Worm (Caenorhabditis elegans) whole organism, late embryonic: Measurements from ENCODE around the gene R08D7.5.

Experiments
- C08G9.2 ChIP-seq: sonication (generic microtip); optimal IDR thresholded peaks from 2 replicates; lab custom pipeline; 2016; ENCODE audit warnings: mild to moderate bottlenecking, missing genetic modification characterization, moderate library complexity, missing compliant biosample characterization
- K02D7.2 ChIP-seq: sonication (generic microtip); optimal IDR thresholded peaks from 2 replicates; lab custom pipeline; 2017; ENCODE audit warnings: mild to moderate bottlenecking, missing genetic modification characterization, missing compliant biosample characterization
- ahr-1 ChIP-seq: sonication (generic microtip); optimal IDR thresholded peaks from 2 replicates; lab custom pipeline; 2016; ENCODE audit warnings: missing genetic modification characterization, missing compliant biosample characterization
- ceh-14 ChIP-seq: sonication (generic microtip); optimal IDR thresholded peaks from 2 replicates; lab custom pipeline; 2016; ENCODE audit warnings: missing genotype, missing genetic modification characterization, missing compliant biosample characterization
- ceh-18 ChIP-seq: sonication (generic microtip); optimal IDR thresholded peaks from 2 replicates; lab custom pipeline; 2016; ENCODE audit warnings: missing genetic modification characterization, missing compliant biosample characterization
- ceh-2 ChIP-seq: sonication (generic microtip); optimal IDR thresholded peaks from 2 replicates; lab custom pipeline; 2016; ENCODE audit warnings: missing genotype, missing genetic modification characterization, missing compliant biosample characterization
- ceh-24 ChIP-seq: sonication (generic microtip); optimal IDR thresholded peaks from 2 replicates; lab custom pipeline; 2016; ENCODE audit warnings: mild to moderate bottlenecking, missing genetic modification characterization, missing compliant biosample characterization
- ceh-30 ChIP-seq: fragments of 150-350 bp; optimal IDR thresholded peaks from 2 replicates; lab custom pipeline; 2014; ENCODE audit warnings: missing biosample characterization, missing genetic modification characterization
- ceh-31 ChIP-seq: sonication (generic microtip); optimal IDR thresholded peaks from 2 replicates; lab custom pipeline; 2016; ENCODE audit warnings: missing genetic modification characterization, missing compliant biosample characterization
- ceh-34 ChIP-seq: sonication (generic microtip); optimal IDR thresholded peaks from 2 replicates; lab custom pipeline; 2016; ENCODE audit warnings: mild to moderate bottlenecking, missing genetic modification characterization, missing compliant biosample characterization
- ceh-45 ChIP-seq: fragments of 200-800 bp; sonication (Bioruptor generic); IDR thresholded peaks from 2 replicates; pipeline ENCODE4 v1.3.6; 2022; ENCODE audit warnings: missing genetic modification reagents, missing genetic modification characterization, missing compliant biosample characterization
- ceh-48 ChIP-seq: sonication (generic microtip); optimal IDR thresholded peaks from 2 replicates; lab custom pipeline; 2016; ENCODE audit warnings: missing genetic modification characterization, inconsistent platforms, missing compliant biosample characterization
- ceh-9 ChIP-seq: sonication (generic microtip); optimal IDR thresholded peaks from 2 replicates; lab custom pipeline; 2016; ENCODE audit warnings: mild to moderate bottlenecking, missing genetic modification characterization, inconsistent platforms, missing compliant biosample characterization
- dve-1 ChIP-seq: sonication (generic microtip); optimal IDR thresholded peaks from 2 replicates; lab custom pipeline; 2017; ENCODE audit warnings: antibody characterized with exemption, mild to moderate bottlenecking, missing genetic modification characterization, missing compliant biosample characterization
- elt-2 ChIP-seq: sonication (generic microtip); optimal IDR thresholded peaks from 2 replicates; lab custom pipeline; 2016; ENCODE audit warnings: missing genetic modification reagents, missing genetic modification characterization, missing compliant biosample characterization
- eyg-1 ChIP-seq: sonication (generic microtip); optimal IDR thresholded peaks from 2 replicates; lab custom pipeline; 2016; ENCODE audit warnings: missing genotype, missing genetic modification characterization, missing compliant biosample characterization
- fax-1 ChIP-seq: sonication (generic microtip); optimal IDR thresholded peaks from 2 replicates; lab custom pipeline; 2016; ENCODE audit warnings: missing genotype, missing genetic modification characterization, missing compliant biosample characterization
- fkh-10 ChIP-seq: fragments of 150-350 bp; optimal IDR thresholded peaks from 2 replicates; lab custom pipeline; 2014; ENCODE audit warnings: missing biosample characterization, missing genetic modification reagents, missing genetic modification characterization
- fkh-6 ChIP-seq: sonication (generic microtip); optimal IDR thresholded peaks from 2 replicates; lab custom pipeline; 2016; ENCODE audit warnings: missing genetic modification characterization, missing compliant biosample characterization
- hlh-13 ChIP-seq: fragments of 200-800 bp; sonication (Bioruptor generic); optimal IDR thresholded peaks from 2 replicates; lab custom pipeline; 2018; ENCODE audit warnings: mild to moderate bottlenecking, missing genetic modification characterization, missing compliant biosample characterization
- hlh-15 ChIP-seq: sonication (generic microtip); optimal IDR thresholded peaks from 2 replicates; lab custom pipeline; 2016; ENCODE audit warnings: missing genetic modification characterization, missing compliant biosample characterization
- hlh-30 ChIP-seq: sonication (generic microtip); optimal IDR thresholded peaks from 2 replicates; lab custom pipeline; 2017; ENCODE audit warnings: antibody characterized with exemption, missing genetic modification characterization, missing compliant biosample characterization; ENCODE audit not compliant: insufficient read depth
- hlh-6 ChIP-seq: sonication (generic microtip); optimal IDR thresholded peaks from 2 replicates; lab custom pipeline; 2016; ENCODE audit warnings: missing genotype, missing genetic modification characterization, missing compliant biosample characterization
- hlh-8 ChIP-seq: sonication (generic microtip); optimal IDR thresholded peaks from 2 replicates; lab custom pipeline; 2016; ENCODE audit warnings: missing genotype, missing genetic modification characterization, missing compliant biosample characterization
- madf-2 ChIP-seq: sonication (generic microtip); optimal IDR thresholded peaks from 2 replicates; lab custom pipeline; 2017; ENCODE audit warnings: missing genetic modification characterization, missing compliant biosample characterization
- mec-3 ChIP-seq: sonication (generic microtip); optimal IDR thresholded peaks from 2 replicates; lab custom pipeline; 2016; ENCODE audit warnings: borderline replicate concordance, missing genetic modification characterization, missing compliant biosample characterization
- nfya-1 ChIP-seq: sonication (generic microtip); optimal IDR thresholded peaks from 2 replicates; lab custom pipeline; 2017; ENCODE audit warnings: missing genetic modification characterization, mild to moderate bottlenecking, missing compliant biosample characterization, antibody characterized with exemption, moderate library complexity
- npax-4 ChIP-seq: sonication (generic microtip); optimal IDR thresholded peaks from 2 replicates; lab custom pipeline; 2016; ENCODE audit warnings: missing genetic modification characterization, missing compliant biosample characterization
- odd-2 ChIP-seq: sonication (generic microtip); optimal IDR thresholded peaks from 2 replicates; lab custom pipeline; 2017; ENCODE audit warnings: antibody characterized with exemption, mild to moderate bottlenecking, missing genetic modification characterization, missing compliant biosample characterization
- pag-3 ChIP-seq: sonication (generic microtip); optimal IDR thresholded peaks from 2 replicates; lab custom pipeline; 2016; ENCODE audit warnings: missing compliant biosample characterization, missing genetic modification characterization, borderline replicate concordance
- pax-1 ChIP-seq: fragments of 150-350 bp; optimal IDR thresholded peaks from 2 replicates; lab custom pipeline; 2014; ENCODE audit warnings: missing biosample characterization, missing genetic modification characterization
- pros-1 ChIP-seq: fragments of 150-350 bp; optimal IDR thresholded peaks from 2 replicates; lab custom pipeline; 2014; ENCODE audit warnings: missing biosample characterization, missing genetic modification reagents, missing genetic modification characterization
- rnt-1 ChIP-seq: sonication (generic microtip); optimal IDR thresholded peaks from 2 replicates; lab custom pipeline; 2016; ENCODE audit warnings: missing genetic modification characterization, missing compliant biosample characterization
- sdc-2 ChIP-seq: sonication (generic microtip); optimal IDR thresholded peaks from 2 replicates; lab custom pipeline; 2016; ENCODE audit warnings: missing genotype, missing genetic modification characterization, missing compliant biosample characterization
- sox-4 ChIP-seq: sonication (generic microtip); optimal IDR thresholded peaks from 2 replicates; lab custom pipeline; 2017; ENCODE audit warnings: mild to moderate bottlenecking, missing genetic modification characterization, inconsistent platforms, missing compliant biosample characterization
- syd-9 ChIP-seq: sonication (generic microtip); optimal IDR thresholded peaks from 2 replicates; lab custom pipeline; 2016; ENCODE audit warnings: mild to moderate bottlenecking, missing genetic modification characterization, moderate library complexity, missing compliant biosample characterization
- tbx-2 ChIP-seq: sonication (generic microtip); optimal IDR thresholded peaks from 2 replicates; lab custom pipeline; 2016; ENCODE audit warnings: missing genetic modification characterization, missing compliant biosample characterization
- tbx-7 ChIP-seq: sonication (generic microtip); optimal IDR thresholded peaks from 2 replicates; lab custom pipeline; 2016; ENCODE audit warnings: missing genotype, missing genetic modification characterization, missing compliant biosample characterization
- ttx-3 ChIP-seq: sonication (generic microtip); optimal IDR thresholded peaks from 2 replicates; lab custom pipeline; 2016; ENCODE audit warnings: missing genetic modification reagents, missing genetic modification characterization, missing compliant biosample characterization
- unc-42 ChIP-seq: sonication (generic microtip); optimal IDR thresholded peaks from 2 replicates; lab custom pipeline; 2016; ENCODE audit warnings: missing genotype, missing genetic modification characterization, missing compliant biosample characterization
- unc-55 ChIP-seq: sonication (generic microtip); optimal IDR thresholded peaks from 2 replicates; lab custom pipeline; 2017; ENCODE audit warnings: missing biosample characterization, missing genetic modification reagents, missing genetic modification characterization
- unc-86 ChIP-seq: sonication (generic microtip); optimal IDR thresholded peaks from 2 replicates; lab custom pipeline; 2016; ENCODE audit warnings: missing genetic modification characterization, missing compliant biosample characterization
- zip-5 ChIP-seq: sonication (generic microtip); optimal IDR thresholded peaks from 2 replicates; lab custom pipeline; 2016; ENCODE audit warnings: missing genetic modification characterization, missing compliant biosample characterization
- ztf-16 ChIP-seq: sonication (generic microtip); optimal IDR thresholded peaks from 2 replicates; lab custom pipeline; 2017; ENCODE audit warnings: missing genetic modification characterization, missing compliant biosample characterization

Gene R08D7.5

ce11 chrIII:8955536-8955935 lies 18.4 kb upstream of the R08D7.5 start:
- TF ChIP-seq ceh-48 (no peak), ahr-1 (no peak), npax-4 (tag; lab: Kevin White, UChicago) (no peak), rnt-1 (no peak), pag-3 (no peak), ceh-14 (tag; lab: Kevin White, UChicago) (no peak), C08G9.2 (tag; lab: Kevin White, UChicago) (no peak), nfya-1 (tag; lab: Kevin White, UChicago) (no peak), unc-86 (tag; lab: Kevin White, UChicago) (no peak), zip-5 (no peak), mec-3 (no peak), hlh-8 (tag; lab: Kevin White, UChicago) (no peak), ceh-18 (tag; lab: Kevin White, UChicago) (no peak), fax-1 (tag; lab: Kevin White, UChicago) (no peak), ceh-9 (no peak), tbx-2 (tag; lab: Kevin White, UChicago) (no peak), ztf-16 (tag; lab: Kevin White, UChicago) (no peak), unc-42 (tag; lab: Kevin White, UChicago) (no peak), pros-1 (tag; lab: Kevin White, UChicago) (no peak), eyg-1 (no peak)

ce11 chrIII:8956146-8956646 lies 17.7 kb upstream of the R08D7.5 start, which contains the start of the genes ZK643.5 and ZK643.2:
TSS of gene ZK643.5 (minus strand) at chrIII:8956196.
TSS of gene ZK643.2 (plus strand) at chrIII:8956540.
- no peak for TF ChIP-seq tbx-7 (tag; lab: Kevin White, UChicago)
- TF ChIP-seq ttx-3, result no peak
- no peak for TF ChIP-seq ceh-34
- peak; percentile 43 for TF ChIP-seq ceh-31 (tag; lab: Kevin White, UChicago)
- peak; percentile 99 for TF ChIP-seq ceh-48
- TF ChIP-seq mec-3, result no peak
- no peak for TF ChIP-seq madf-2
- no peak for TF ChIP-seq ceh-24
- no peak for TF ChIP-seq pag-3
- no peak for TF ChIP-seq fkh-6
- TF ChIP-seq dve-1, result no peak
- TF ChIP-seq unc-42 (tag; lab: Kevin White, UChicago), result peak; percentile 76
- no peak for TF ChIP-seq hlh-30 (tag; lab: Kevin White, UChicago)
- TF ChIP-seq nfya-1 (tag; lab: Kevin White, UChicago), result peak; percentile 49
- TF ChIP-seq ceh-2 (tag; lab: Kevin White, UChicago), result no peak

- no peak for TF ChIP-seq hlh-15 (tag; lab: Kevin White, UChicago)
- TF ChIP-seq sdc-2 (tag; lab: Kevin White, UChicago), result no peak
- no peak for TF ChIP-seq zip-5
- no peak for TF ChIP-seq fax-1 (tag; lab: Kevin White, UChicago)
- TF ChIP-seq ceh-18 (tag; lab: Kevin White, UChicago), result no peak
- TF ChIP-seq ceh-48, result no peak
- no peak for TF ChIP-seq sox-4 (tag; lab: Kevin White, UChicago)
- TF ChIP-seq K02D7.2 (tag; lab: Kevin White, UChicago), result no peak
- no peak for TF ChIP-seq odd-2
- TF ChIP-seq elt-2 (tag; lab: Kevin White, UChicago), result no peak
- TF ChIP-seq ceh-45 (GFP tag; lab: Robert Waterston, UW), result no peak
- TF ChIP-seq ztf-16 (tag; lab: Kevin White, UChicago), result no peak
Measured at ce11 chrIII:8960664-8961063, 13.3 kb upstream of the R08D7.5 start, which contains the start of gene ZK643.6. TSS of gene ZK643.6 (minus strand) at chrIII:8960764.

ce11 chrIII:8961993-8962392 lies 11.9 kb upstream of the R08D7.5 start, which contains the start of gene grl-25:
TSS of gene grl-25 (plus strand) at chrIII:8962293.
- no peak for TF ChIP-seq ceh-48
- no peak for TF ChIP-seq ceh-45 (GFP tag; lab: Robert Waterston, UW)
- no peak for TF ChIP-seq hlh-13
- TF ChIP-seq pax-1, result no peak
- TF ChIP-seq dve-1, result no peak
- TF ChIP-seq hlh-6, result no peak
- no peak for TF ChIP-seq tbx-2 (tag; lab: Kevin White, UChicago)
- TF ChIP-seq eyg-1, result no peak
- TF ChIP-seq ceh-18 (tag; lab: Kevin White, UChicago), result no peak
- no peak for TF ChIP-seq unc-55
- TF ChIP-seq fkh-10, result no peak
- TF ChIP-seq rnt-1, result no peak
- TF ChIP-seq ceh-30 (tag; lab: Kevin White, UChicago), result no peak
- TF ChIP-seq syd-9 (tag; lab: Kevin White, UChicago), result no peak
- TF ChIP-seq elt-2 (tag; lab: Kevin White, UChicago), result no peak
- TF ChIP-seq hlh-15 (tag; lab: Kevin White, UChicago), result no peak
